Fruit fly (Drosophila melanogaster): Measurements from ENCODE around the gene CG14664.

DNA sequence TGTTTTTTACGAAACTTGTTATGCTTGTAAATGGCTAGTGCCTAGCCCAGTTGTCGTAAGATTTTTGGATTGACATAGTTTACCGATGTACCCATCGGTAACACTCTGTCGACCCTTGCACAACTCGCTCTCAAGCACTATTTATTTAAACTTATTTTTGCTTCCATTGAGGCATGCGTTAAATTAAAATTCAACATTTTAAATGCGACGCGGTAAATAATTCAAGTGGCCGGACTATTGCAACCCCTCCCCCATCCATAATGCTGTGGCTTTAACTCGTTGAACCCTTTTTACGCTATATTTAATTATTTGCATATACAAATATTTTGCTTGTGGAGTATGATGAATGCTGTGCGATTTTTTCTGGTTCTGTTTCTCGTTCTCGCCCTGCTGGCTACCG lies 25.4 kb downstream of the CG14664 start:
- no peak for TF ChIP-seq psq (optimal IDR thresholded peaks at IDR 0.05)
- TF ChIP-seq h (optimal IDR thresholded peaks at IDR 0.05): no peak
- TF ChIP-seq ttk (optimal IDR thresholded peaks at IDR 0.05): no peak
